Worm (Caenorhabditis elegans): Measurements from ENCODE around the gene srbc-12.

ce11 chrV:854966-855365 lies 5.4 kb downstream of the srbc-12 start, which contains the start of gene K09C6.9:
- TF ChIP-seq ama-1 (optimal IDR thresholded peaks at IDR 0.05) (no peak), hmg-4 (GFP tag; optimal IDR thresholded peaks at IDR 0.05) (no peak), pes-1 (GFP tag; IDR thresholded peaks at IDR 0.05) (no peak)

Measured in whole organism, early embryonic.